Worm (Caenorhabditis elegans): Measurements from ENCODE around the gene F41G3.18.

DNA sequence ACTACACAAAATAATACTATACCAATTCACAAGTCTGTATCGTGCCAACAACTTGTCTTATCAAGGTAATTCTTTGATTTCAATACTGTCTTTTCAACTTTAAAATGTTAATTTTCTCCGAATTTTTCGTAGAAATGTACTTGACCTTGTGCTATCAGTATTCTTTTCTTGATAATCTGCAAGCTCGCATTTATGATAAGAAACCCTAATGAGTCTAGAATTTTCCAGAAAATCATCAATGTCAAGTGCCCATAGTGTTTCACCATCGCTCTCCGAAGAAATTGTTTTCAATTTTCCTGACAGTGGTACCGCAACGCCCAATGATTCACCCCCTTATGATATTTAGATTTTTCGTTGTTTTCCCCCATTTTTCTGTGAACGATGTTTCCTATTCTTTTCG lies 13.1 kb downstream of the F41G3.18 start:
- TF ChIP-seq him-1 (tag; optimal IDR thresholded peaks at IDR 0.05): no peak
- no peak for TF ChIP-seq dao-5 (tag; optimal IDR thresholded peaks at IDR 0.05)
